Fruit fly (Drosophila melanogaster) whole organism: Measurements from ENCODE around the gene CG7423.

ENCODE experiments used
- CG8478 ChIP-seq: fragments of >200 bp; optimal IDR thresholded peaks from 2 replicates; lab custom pipeline; 2018; ENCODE audit warnings: inconsistent platforms
- Dll ChIP-seq: fragments of >200 bp; optimal IDR thresholded peaks from 2 replicates; lab custom pipeline; 2017
- pan ChIP-seq: fragments of >200 bp; optimal IDR thresholded peaks from 2 replicates; lab custom pipeline; 2017
- psq ChIP-seq: fragments of >200 bp; optimal IDR thresholded peaks from 2 replicates; lab custom pipeline; 2017
- usp ChIP-seq: fragments of >200 bp; optimal IDR thresholded peaks from 2 replicates; lab custom pipeline; 2017; ENCODE audit warnings: missing biosample characterization, missing genetic modification characterization, mixed read lengths

dm6 chrX:19056611-19057010, 26.5 kb downstream of the CG7423 start, which contains the start of gene CG14190:
- TF ChIP-seq pan (lab: Kevin White, UChicago), result no peak
- TF ChIP-seq usp (GFP tag; lab: Kevin White, UChicago), result no peak
- TF ChIP-seq Dll (lab: Kevin White, UChicago), result no peak
- TF ChIP-seq CG8478, result no peak
- TF ChIP-seq psq (lab: Kevin White, UChicago), result no peak
